Fruit fly (Drosophila melanogaster): ENCODE results near the gene t-Grip128.
A peak's percentile ranks its signal among the peaks of the same experiment; 100 is the strongest.

t-Grip128 gene

DNA sequence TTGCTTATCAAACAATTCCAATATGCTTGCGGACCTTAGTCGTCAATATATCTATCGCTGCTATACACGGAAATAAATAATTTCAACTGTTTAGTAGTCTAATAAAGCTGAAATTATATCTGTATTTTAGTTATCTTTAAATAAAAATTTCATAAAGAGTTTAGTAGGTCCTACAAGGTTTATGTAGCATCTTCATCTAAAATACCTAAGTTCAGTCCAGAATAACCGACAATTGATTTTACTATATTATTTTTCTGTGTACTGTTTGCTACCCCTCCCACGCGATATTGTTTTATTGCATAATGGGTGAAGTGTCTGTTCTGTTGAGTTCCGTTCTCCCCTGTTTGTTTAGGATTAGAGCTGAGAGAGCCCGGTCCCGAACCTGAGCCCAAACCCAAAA is 20.8 kb upstream of the t-Grip128 start (continued):
- no peak for TF ChIP-seq Hr78 (GFP tag; optimal IDR thresholded peaks at IDR 0.05)
- no peak for TF ChIP-seq NC2β (GFP tag; optimal IDR thresholded peaks at IDR 0.05)
- no peak for TF ChIP-seq CG5953 (GFP tag; IDR thresholded peaks at IDR 0.05)
- TF ChIP-seq HLHmδ (GFP tag; optimal IDR thresholded peaks at IDR 0.05), result no peak
- no peak for TF ChIP-seq zfh2 (GFP tag; optimal IDR thresholded peaks at IDR 0.05)
- no peak for TF ChIP-seq lilli (GFP tag; optimal IDR thresholded peaks at IDR 0.05)
- no peak for TF ChIP-seq CG8359 (GFP tag; optimal IDR thresholded peaks at IDR 0.05; ENCODE audit: borderline replicate concordance)
- TF ChIP-seq twi (tag; optimal IDR thresholded peaks at IDR 0.05), result no peak
- TF ChIP-seq jing (GFP tag; optimal IDR thresholded peaks at IDR 0.05), result no peak
- peak; percentile 37 for TF ChIP-seq Chrac-16 (GFP tag; optimal IDR thresholded peaks at IDR 0.05)
- no peak for TF ChIP-seq lmd (GFP tag; IDR thresholded peaks at IDR 0.05)
- TF ChIP-seq inv (GFP tag; IDR thresholded peaks at IDR 0.05; ENCODE audit: partially characterized antibody), result no peak
- TF ChIP-seq CkIIα-i1 (GFP tag; IDR thresholded peaks at IDR 0.05), result no peak
- TF ChIP-seq CG2202 (tag; optimal IDR thresholded peaks at IDR 0.05), result peak; percentile 26
- no peak for TF ChIP-seq Xbp1 (GFP tag; optimal IDR thresholded peaks at IDR 0.05)
- no peak for TF ChIP-seq luna (GFP tag; optimal IDR thresholded peaks at IDR 0.05)
- no peak for TF ChIP-seq CG2120 (GFP tag; optimal IDR thresholded peaks at IDR 0.05)
- TF ChIP-seq CG31441 (GFP tag; IDR thresholded peaks at IDR 0.05), result peak; percentile 26; the same call in 1 of the 2 replicates
- TF ChIP-seq CG10147 (GFP tag; optimal IDR thresholded peaks at IDR 0.05), result no peak
- no peak for TF ChIP-seq stwl (tag; optimal IDR thresholded peaks at IDR 0.05)
- TF ChIP-seq CG8924 (tag; optimal IDR thresholded peaks at IDR 0.05), result peak; percentile 62
- TF ChIP-seq CG6254 (GFP tag; optimal IDR thresholded peaks at IDR 0.05), result no peak
- TF ChIP-seq caup (GFP tag; optimal IDR thresholded peaks at IDR 0.05; ENCODE audit: severe bottlenecking), result no peak
- 0 out of 3 replicates have a peak, but pooled peaks have one; percentile 27 for TF ChIP-seq CG17361 (GFP tag; IDR thresholded peaks at IDR 0.05)
- TF ChIP-seq cas (GFP tag; IDR thresholded peaks at IDR 0.05), result no peak
- TF ChIP-seq C15 (GFP tag; IDR thresholded peaks at IDR 0.05), result no peak
- no peak for TF ChIP-seq CG4854 (GFP tag; optimal IDR thresholded peaks at IDR 0.05)
- TF ChIP-seq YL-1 (GFP tag; optimal IDR thresholded peaks at IDR 0.05), result no peak
- no peak for TF ChIP-seq CG8290 (GFP tag; optimal IDR thresholded peaks at IDR 0.05)
- TF ChIP-seq CG8290 (tag; optimal IDR thresholded peaks at IDR 0.05), result no peak
- no peak for TF ChIP-seq Atf6 (GFP tag; IDR thresholded peaks at IDR 0.05)
- no peak for TF ChIP-seq Hr51 (GFP tag; optimal IDR thresholded peaks at IDR 0.05)
- TF ChIP-seq CG10565 (GFP tag; optimal IDR thresholded peaks at IDR 0.05), result no peak
- TF ChIP-seq mld (GFP tag; IDR thresholded peaks at IDR 0.05; ENCODE audit: partially characterized antibody), result no peak
- no peak for TF ChIP-seq Optix (GFP tag; IDR thresholded peaks at IDR 0.05)
- peak; percentile 31 for TF ChIP-seq gsb-n (tag; optimal IDR thresholded peaks at IDR 0.05)
- no peak; the same call in 2 of the 3 replicates for TF ChIP-seq croc (GFP tag; conservative IDR thresholded peaks at IDR 0.05)
- TF ChIP-seq D19B (GFP tag; optimal IDR thresholded peaks at IDR 0.05), result no peak
- TF ChIP-seq CG10654 (GFP tag; optimal IDR thresholded peaks at IDR 0.05), result no peak
- peak; percentile 30 for TF ChIP-seq unpg (GFP tag; optimal IDR thresholded peaks at IDR 0.05)
- no peak for TF ChIP-seq al (GFP tag; IDR thresholded peaks at IDR 0.05)
- TF ChIP-seq Oli (tag; optimal IDR thresholded peaks at IDR 0.05), result peak; percentile 43
- no peak for TF ChIP-seq CG1832 (GFP tag; optimal IDR thresholded peaks at IDR 0.05)
- no peak for TF ChIP-seq Max (GFP tag; optimal IDR thresholded peaks at IDR 0.05)
- no peak for TF ChIP-seq Stat92E (GFP tag; optimal IDR thresholded peaks at IDR 0.05)
- TF ChIP-seq pnt (GFP tag; optimal IDR thresholded peaks at IDR 0.05), result no peak
- no peak for TF ChIP-seq trh (GFP tag; optimal IDR thresholded peaks at IDR 0.05)
- TF ChIP-seq HLH54F (GFP tag; optimal IDR thresholded peaks at IDR 0.05), result no peak
- no peak for TF ChIP-seq ATbp (GFP tag; optimal IDR thresholded peaks at IDR 0.05)
- TF ChIP-seq Doc2 (GFP tag; IDR thresholded peaks at IDR 0.05), result no peak
- peak; percentile 60 for TF ChIP-seq CG2712 (tag; optimal IDR thresholded peaks at IDR 0.05)
